Fruit fly (Drosophila melanogaster): Measurements from ENCODE around the gene Acbp6.

- TF ChIP-seq CG8478 (optimal IDR thresholded peaks at IDR 0.05) (no peak), pan (optimal IDR thresholded peaks at IDR 0.05) (no peak)
Measured at dm6 chr3L:7125289-7125955, 3.3 kb upstream of the Acbp6 start, which contains the start of the genes msl-3 and BBS1.
